Worm (Caenorhabditis elegans) whole organism, young adult: Measurements from ENCODE around the gene C16D9.5.
A peak's percentile ranks its signal among the peaks of the same experiment; 100 is the strongest.

Source experiments
- B0019.2 ChIP-seq: fragments of 200-800 bp; sonication (Bioruptor generic); conservative IDR thresholded peaks from 2 replicates; pipeline ENCODE4 v1.3.6; 2022; ENCODE audit warnings: missing genetic modification reagents, missing genetic modification characterization, missing compliant biosample characterization
- B0035.1 ChIP-seq: sonication (generic microtip); optimal IDR thresholded peaks from 2 replicates; lab custom pipeline; 2016; ENCODE audit warnings: missing genetic modification characterization, mild to moderate bottlenecking, missing compliant biosample characterization, missing genotype, missing genetic modification reagents
- B0336.3 ChIP-seq: fragments of 200-800 bp; sonication (Bioruptor generic); IDR thresholded peaks from 2 replicates; pipeline ENCODE4 v1.3.6; 2022; ENCODE audit warnings: missing genetic modification characterization, missing compliant biosample characterization
- F10E7.11 ChIP-seq: sonication (generic microtip); optimal IDR thresholded peaks from 2 replicates; lab custom pipeline; 2017; ENCODE audit warnings: mild to moderate bottlenecking, missing genetic modification characterization, moderate library complexity, missing compliant biosample characterization
- F37B4.10 ChIP-seq: fragments of 200-800 bp; sonication (Bioruptor generic); IDR thresholded peaks from 2 replicates; pipeline ENCODE4 v1.3.6; 2022; ENCODE audit warnings: missing genetic modification characterization, missing compliant biosample characterization
- F39B2.1 ChIP-seq: fragments of 200-800 bp; sonication (Bioruptor generic); IDR thresholded peaks from 2 replicates; pipeline ENCODE4 v1.3.6; 2022; ENCODE audit warnings: missing genetic modification reagents, missing genetic modification characterization, missing compliant biosample characterization
- F49E8.2 ChIP-seq: sonication (generic microtip); optimal IDR thresholded peaks from 3 replicates; lab custom pipeline; 2017; ENCODE audit warnings: missing genetic modification characterization, mild to moderate bottlenecking, missing compliant biosample characterization, antibody characterized with exemption, moderate library complexity; ENCODE audit not compliant: insufficient read depth
- K12H6.12 ChIP-seq: fragments of 200-800 bp; sonication (Bioruptor generic); optimal IDR thresholded peaks from 2 replicates; lab custom pipeline; 2018; ENCODE audit warnings: mild to moderate bottlenecking, missing genetic modification characterization, missing compliant biosample characterization
- ZK185.1 ChIP-seq: sonication (generic microtip); optimal IDR thresholded peaks from 2 replicates; lab custom pipeline; 2016; ENCODE audit warnings: mild to moderate bottlenecking, missing genetic modification characterization, missing compliant biosample characterization; ENCODE audit not compliant: poor library complexity, severe bottlenecking
- aptf-2 ChIP-seq: fragments of 200-800 bp; sonication (Bioruptor generic); conservative IDR thresholded peaks from 2 replicates; pipeline ENCODE4 v1.3.6; 2022; ENCODE audit warnings: missing genetic modification reagents, missing genetic modification characterization, missing compliant biosample characterization
- aptf-3 ChIP-seq: fragments of 200-800 bp; sonication (Bioruptor generic); IDR thresholded peaks from 2 replicates; pipeline ENCODE4 v1.3.6; 2022; ENCODE audit warnings: missing genetic modification characterization, missing compliant biosample characterization
- atf-7 ChIP-seq: sonication (generic microtip); optimal IDR thresholded peaks from 2 replicates; lab custom pipeline; 2017; ENCODE audit warnings: mild to moderate bottlenecking, missing genetic modification characterization, missing compliant biosample characterization
- athp-1 ChIP-seq: sonication (generic microtip); optimal IDR thresholded peaks from 2 replicates; lab custom pipeline; 2017; ENCODE audit warnings: mild to moderate bottlenecking, missing genetic modification characterization, missing compliant biosample characterization
- attf-5 ChIP-seq: fragments of 200-800 bp; sonication (Bioruptor generic); optimal IDR thresholded peaks from 2 replicates; lab custom pipeline; 2018; ENCODE audit warnings: mild to moderate bottlenecking, missing genetic modification characterization, missing compliant biosample characterization
- ccch-3 ChIP-seq: fragments of 200-800 bp; sonication (Bioruptor generic); optimal IDR thresholded peaks from 2 replicates; lab custom pipeline; 2018; ENCODE audit warnings: mild to moderate bottlenecking, missing genetic modification characterization, missing compliant biosample characterization
- cebp-2 ChIP-seq: fragments of 200-800 bp; sonication (Bioruptor generic); IDR thresholded peaks from 2 replicates; pipeline ENCODE4 v1.3.6; 2022; ENCODE audit warnings: missing genetic modification characterization, missing compliant biosample characterization
- ceh-27 ChIP-seq: fragments of 200-800 bp; sonication (Bioruptor generic); optimal IDR thresholded peaks from 2 replicates; lab custom pipeline; 2018; ENCODE audit warnings: mild to moderate bottlenecking, missing genetic modification characterization, moderate library complexity, missing compliant biosample characterization
- ceh-58 ChIP-seq: fragments of 200-800 bp; sonication (Bioruptor generic); IDR thresholded peaks from 2 replicates; pipeline ENCODE4 v1.3.6; 2022; ENCODE audit warnings: missing genetic modification characterization, missing compliant biosample characterization
- ceh-79 ChIP-seq: sonication (generic microtip); optimal IDR thresholded peaks from 2 replicates; lab custom pipeline; 2017; ENCODE audit warnings: mild to moderate bottlenecking, missing genetic modification characterization, missing compliant biosample characterization
- dox-1 ChIP-seq: fragments of 200-800 bp; sonication (Bioruptor generic); IDR thresholded peaks from 2 replicates; pipeline ENCODE4 v1.3.6; 2022; ENCODE audit warnings: missing genetic modification reagents, missing genetic modification characterization, missing compliant biosample characterization
- dpl-1 ChIP-seq: fragments of 150-350 bp; optimal IDR thresholded peaks from 2 replicates; lab custom pipeline; 2014; ENCODE audit warnings: missing biosample characterization, missing genetic modification reagents, missing genetic modification characterization
- efl-1 ChIP-seq: fragments of 150-350 bp; optimal IDR thresholded peaks from 2 replicates; lab custom pipeline; 2014; ENCODE audit warnings: missing biosample characterization, missing genetic modification reagents, missing genetic modification characterization
- egl-18 ChIP-seq: fragments of 200-800 bp; sonication (Bioruptor generic); IDR thresholded peaks from 2 replicates; pipeline ENCODE4 v1.3.6; 2022; ENCODE audit warnings: missing genetic modification reagents, missing genetic modification characterization, missing compliant biosample characterization
- ets-4 ChIP-seq: fragments of 200-800 bp; sonication (Bioruptor generic); optimal IDR thresholded peaks from 2 replicates; lab custom pipeline; 2018; ENCODE audit warnings: mild to moderate bottlenecking, missing genetic modification characterization, missing compliant biosample characterization
- fkh-3 ChIP-seq: sonication (generic microtip); optimal IDR thresholded peaks from 2 replicates; lab custom pipeline; 2016; ENCODE audit warnings: mild to moderate bottlenecking, missing genetic modification characterization, missing compliant biosample characterization
- gei-17 ChIP-seq: fragments of 200-800 bp; sonication (Bioruptor generic); optimal IDR thresholded peaks from 2 replicates; lab custom pipeline; 2018; ENCODE audit warnings: mild to moderate bottlenecking, missing genetic modification characterization, missing compliant biosample characterization
- him-1 ChIP-seq: sonication (generic microtip); optimal IDR thresholded peaks from 2 replicates; lab custom pipeline; 2016; ENCODE audit warnings: missing genotype, missing genetic modification reagents, missing genetic modification characterization, missing compliant biosample characterization
- lag-1 ChIP-seq: fragments of 200-800 bp; sonication (Bioruptor generic); IDR thresholded peaks from 2 replicates; pipeline ENCODE4 v1.3.6; 2022; ENCODE audit warnings: missing genetic modification reagents, missing genetic modification characterization, missing compliant biosample characterization
- let-526 ChIP-seq: fragments of 200-800 bp; sonication (Bioruptor generic); IDR thresholded peaks from 2 replicates; pipeline ENCODE4 v1.3.6; 2022; ENCODE audit warnings: missing genetic modification reagents, missing genetic modification characterization, missing compliant biosample characterization
- let-607 ChIP-seq, 2 experiments: fragments of 200-800 bp in 1 of 2; sonication (Bioruptor generic) in 1 of 2; sonication (generic microtip) in 1 of 2; optimal IDR thresholded peaks; 2 replicates each; lab custom pipeline; 2016 to 2018; ENCODE audit warnings: mild to moderate bottlenecking in 2 of 2, missing compliant biosample characterization in 2 of 2, missing genetic modification characterization in 2 of 2, moderate library complexity in 2 of 2, missing genotype in 1 of 2
- lin-26 ChIP-seq: fragments of 200-800 bp; sonication (Bioruptor generic); IDR thresholded peaks from 2 replicates; pipeline ENCODE4 v1.3.6; 2022; ENCODE audit warnings: missing genetic modification reagents, missing genetic modification characterization, missing compliant biosample characterization
- lin-35 ChIP-seq, 3 experiments: fragments of 150-350 bp in 2 of 3; sonication (generic microtip) in 1 of 3; optimal IDR thresholded peaks; 2 replicates each; lab custom pipeline; 2014 to 2018; ENCODE audit warnings: missing biosample characterization in 3 of 3, missing genetic modification characterization in 3 of 3, missing genetic modification reagents in 3 of 3
- lin-54 ChIP-seq: fragments of 200-800 bp; sonication (Bioruptor generic); optimal IDR thresholded peaks from 2 replicates; lab custom pipeline; 2018; ENCODE audit warnings: mild to moderate bottlenecking, missing genetic modification characterization, missing compliant biosample characterization
- madf-8 ChIP-seq: fragments of 200-800 bp; sonication (Bioruptor generic); conservative IDR thresholded peaks from 2 replicates; pipeline ENCODE4 v1.3.6; 2022; ENCODE audit warnings: missing genetic modification reagents, missing genetic modification characterization, missing compliant biosample characterization
- nfya-2 ChIP-seq: fragments of 200-800 bp; sonication (Bioruptor generic); IDR thresholded peaks from 2 replicates; pipeline ENCODE4 v1.3.6; 2022; ENCODE audit warnings: missing genetic modification reagents, missing genetic modification characterization, missing compliant biosample characterization
- nfyb-1 ChIP-seq: fragments of 200-800 bp; sonication (Bioruptor generic); IDR thresholded peaks from 2 replicates; pipeline ENCODE4 v1.3.6; 2022; ENCODE audit warnings: missing genetic modification reagents, missing genetic modification characterization, missing compliant biosample characterization
- nhr-179 ChIP-seq: sonication (generic microtip); optimal IDR thresholded peaks from 2 replicates; lab custom pipeline; 2016; ENCODE audit warnings: mild to moderate bottlenecking, missing genetic modification characterization, missing compliant biosample characterization
- nhr-27 ChIP-seq: fragments of 200-800 bp; sonication (Bioruptor generic); optimal IDR thresholded peaks from 2 replicates; lab custom pipeline; 2018; ENCODE audit warnings: mild to moderate bottlenecking, missing genetic modification characterization, moderate library complexity, missing compliant biosample characterization
- nhr-90 ChIP-seq: sonication (generic microtip); optimal IDR thresholded peaks from 2 replicates; lab custom pipeline; 2016; ENCODE audit warnings: missing genotype, mild to moderate bottlenecking, missing genetic modification characterization, missing compliant biosample characterization
- rcor-1 ChIP-seq: fragments of 200-800 bp; sonication (Bioruptor generic); IDR thresholded peaks from 2 replicates; pipeline ENCODE4 v1.3.6; 2022; ENCODE audit warnings: missing genetic modification reagents, missing genetic modification characterization, missing compliant biosample characterization
- snpc-1.1 ChIP-seq: sonication (generic microtip); optimal IDR thresholded peaks from 2 replicates; lab custom pipeline; 2017; ENCODE audit warnings: missing genetic modification characterization, mild to moderate bottlenecking, missing compliant biosample characterization, antibody characterized with exemption, moderate library complexity, missing genotype, missing genetic modification reagents; ENCODE audit not compliant: insufficient read depth
- snpc-4 ChIP-seq, 5 experiments: fragments of 150-350 bp in 1 of 5; sonication (generic microtip) in 4 of 5; optimal IDR thresholded peaks; 2 replicates each; lab custom pipeline; 2014 to 2018; ENCODE audit warnings: missing genetic modification characterization in 5 of 5, missing biosample characterization in 3 of 5, antibody characterized with exemption in 2 of 5, mild to moderate bottlenecking in 2 of 5, missing compliant biosample characterization in 2 of 5, missing genotype in 2 of 5, moderate library complexity in 2 of 5, missing genetic modification reagents in 1 of 5
- somi-1 ChIP-seq: fragments of 200-800 bp; sonication (Bioruptor generic); optimal IDR thresholded peaks from 2 replicates; lab custom pipeline; 2018; ENCODE audit warnings: mild to moderate bottlenecking, missing genetic modification characterization, missing compliant biosample characterization
- tbp1 ChIP-seq: fragments of 200-800 bp; sonication (Bioruptor generic); optimal IDR thresholded peaks from 2 replicates; lab custom pipeline; 2018; ENCODE audit warnings: mild to moderate bottlenecking, missing genetic modification characterization, missing compliant biosample characterization
- zfh-2 ChIP-seq: fragments of 200-800 bp; sonication (Bioruptor generic); conservative IDR thresholded peaks from 2 replicates; pipeline ENCODE4 v1.3.6; 2022; ENCODE audit warnings: missing genetic modification reagents, missing genetic modification characterization, missing compliant biosample characterization
- ztf-18 ChIP-seq: sonication (generic microtip); optimal IDR thresholded peaks from 2 replicates; lab custom pipeline; 2016; ENCODE audit warnings: missing genotype, mild to moderate bottlenecking, missing genetic modification characterization, missing compliant biosample characterization
- ztf-26 ChIP-seq: sonication (generic microtip); optimal IDR thresholded peaks from 2 replicates; lab custom pipeline; 2017; ENCODE audit warnings: missing genetic modification characterization, missing compliant biosample characterization
- ztf-28 ChIP-seq: fragments of 200-800 bp; sonication (Bioruptor generic); IDR thresholded peaks from 2 replicates; pipeline ENCODE4 v1.3.6; 2022; ENCODE audit warnings: missing genetic modification reagents, missing genetic modification characterization, missing compliant biosample characterization

Gene C16D9.5

DNA sequence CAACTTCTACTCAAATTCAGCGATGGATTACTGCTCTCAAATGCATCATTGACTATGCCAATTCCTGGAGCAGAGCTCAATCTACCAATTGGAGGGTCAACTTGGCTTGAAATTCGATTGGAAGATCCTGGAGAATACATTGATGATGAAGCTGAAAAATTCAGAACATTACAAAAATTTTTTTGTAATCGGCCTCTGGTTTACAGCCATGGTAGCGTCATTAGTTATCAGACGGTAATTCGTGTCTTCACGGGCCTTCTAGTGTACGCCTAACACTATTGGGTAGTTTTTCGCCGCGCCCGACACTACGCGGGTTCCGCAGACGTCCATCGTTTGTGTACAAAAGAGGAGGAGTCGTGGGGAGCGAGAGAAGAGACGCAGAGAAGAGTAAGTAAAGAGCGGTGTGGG is 16.6 kb downstream of the C16D9.5 start (continued):
- TF ChIP-seq F49E8.2 (tag; lab: Kevin White, UChicago) (peak; percentile 96), snpc-1.1 (peak; percentile 99), fkh-3 (peak; percentile 54), lin-54 (peak; percentile 86), nhr-27 (tag; lab: Kevin White, UChicago) (peak; percentile 23), atf-7 (tag; lab: Kevin White, UChicago) (peak; percentile 67), nfyb-1 (GFP tag; lab: Robert Waterston, UW) (peak; percentile 91), madf-8 (GFP tag; lab: Robert Waterston, UW) (peak; percentile 65), lin-35 (GFP tag; optimal IDR thresholded peaks at IDR 0.05; lab: Kevin White, UChicago) (peak in 2 of 3 experiments; percentile 31 to 75), nfya-2 (no peak), B0019.2 (GFP tag; lab: Robert Waterston, UW) (peak; percentile 69), aptf-2 (GFP tag; lab: Robert Waterston, UW) (0 out of 2 replicates have a peak, but pooled peaks have one; percentile 53), ets-4 (peak; percentile 61), zfh-2 (GFP tag; lab: Robert Waterston, UW) (peak; percentile 75), attf-5 (peak; percentile 47), lag-1 (no peak), F37B4.10 (GFP tag; lab: Robert Waterston, UW) (no peak), aptf-3 (GFP tag; lab: Robert Waterston, UW) (no peak), let-607 (tag; optimal IDR thresholded peaks at IDR 0.05; lab: Kevin White, UChicago) (peak; percentile 19 to 22), efl-1 (peak; percentile 35), nhr-179 (tag; lab: Kevin White, UChicago) (no peak), lin-26 (GFP tag; lab: Robert Waterston, UW) (peak; percentile 59; the same call in 1 of the 2 replicates), B0035.1 (no peak), F10E7.11 (tag; lab: Kevin White, UChicago) (peak; percentile 8), cebp-2 (GFP tag; lab: Robert Waterston, UW) (0 out of 2 replicates have a peak, but pooled peaks have one; percentile 9), tbp1 (peak; percentile 84), ztf-18 (tag; lab: Kevin White, UChicago) (peak; percentile 72), ZK185.1 (peak; percentile 89), somi-1 (GFP tag; lab: Kevin White, UChicago) (peak; percentile 80), snpc-4 (GFP tag; optimal IDR thresholded peaks at IDR 0.05; lab: Kevin White, UChicago) (peak; percentile 100), snpc-4 (tag; optimal IDR thresholded peaks at IDR 0.05; lab: Kevin White, UChicago) (peak; percentile 99 to 100 (median 100)), F39B2.1 (peak; percentile 82), ceh-79 (tag; lab: Kevin White, UChicago) (no peak), egl-18 (no peak), dox-1 (GFP tag; lab: Robert Waterston, UW) (peak; percentile 96), ceh-58 (GFP tag; lab: Robert Waterston, UW) (no peak), ztf-28 (GFP tag; lab: Robert Waterston, UW) (peak; percentile 91), ztf-26 (tag; lab: Kevin White, UChicago) (peak; percentile 25), him-1 (tag; lab: Kevin White, UChicago) (peak; percentile 99), nhr-90 (tag; lab: Kevin White, UChicago) (peak; percentile 49), let-526 (GFP tag; lab: Robert Waterston, UW) (no peak), rcor-1 (GFP tag; lab: Robert Waterston, UW) (peak; percentile 95), athp-1 (tag; lab: Kevin White, UChicago) (peak; percentile 40), gei-17 (GFP tag; lab: Kevin White, UChicago) (peak; percentile 55), ceh-27 (GFP tag; lab: Kevin White, UChicago) (peak; percentile 66), ccch-3 (GFP tag; lab: Kevin White, UChicago) (no peak), K12H6.12 (tag; lab: Kevin White, UChicago) (peak; percentile 54), B0336.3 (GFP tag; lab: Robert Waterston, UW) (peak; percentile 96), dpl-1 (GFP tag; lab: Kevin White, UChicago) (peak; percentile 40)
